Worm (Caenorhabditis elegans): ENCODE data around the gene alfa-1.

DNA sequence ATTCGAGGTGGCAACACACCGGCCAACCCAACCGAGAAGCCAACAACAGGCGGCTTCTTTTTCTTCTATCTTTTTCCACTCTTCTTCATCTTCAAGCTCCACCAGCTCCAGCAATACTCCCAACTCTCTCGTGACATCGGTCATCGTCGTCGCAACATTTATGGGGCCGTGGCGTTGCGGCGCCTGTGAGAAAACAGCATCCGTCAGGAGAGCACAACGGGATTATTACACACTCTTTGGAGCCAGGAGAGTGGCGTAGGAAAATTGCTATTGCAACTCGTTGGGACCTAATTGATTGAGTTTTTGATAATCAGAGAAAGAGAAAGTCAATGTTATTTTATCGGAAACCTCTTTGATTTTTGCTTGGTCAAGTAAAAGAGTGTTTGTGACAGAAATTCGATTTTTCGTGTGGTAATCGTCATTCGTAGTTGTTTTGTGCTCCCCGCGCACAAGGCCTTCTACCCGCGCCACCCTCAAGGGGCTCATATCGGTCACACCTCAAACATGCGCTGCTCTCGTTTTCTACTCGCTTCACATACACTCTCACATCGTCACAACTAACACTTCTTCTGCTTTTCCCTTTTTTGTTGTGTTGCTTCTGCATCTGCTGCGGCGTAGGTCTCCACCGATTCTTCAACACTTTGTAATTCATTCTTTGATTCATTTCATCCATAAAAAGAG, 22.0 kb downstream of the alfa-1 start:
- no peak for TF ChIP-seq klf-2 (GFP tag; conservative IDR thresholded peaks at IDR 0.05)
- TF ChIP-seq ref-1 (GFP tag; conservative IDR thresholded peaks at IDR 0.05), result no peak
- TF ChIP-seq T22C8.4 (GFP tag; IDR thresholded peaks at IDR 0.05), result no peak
- no peak for TF ChIP-seq cog-1 (tag; optimal IDR thresholded peaks at IDR 0.05)
- no peak for TF ChIP-seq ztf-29 (GFP tag; IDR thresholded peaks at IDR 0.05)
- no peak for TF ChIP-seq ztf-23 (GFP tag; IDR thresholded peaks at IDR 0.05)
- TF ChIP-seq flt-1 (GFP tag; IDR thresholded peaks at IDR 0.05), result no peak
- TF ChIP-seq med-1 (GFP tag; optimal IDR thresholded peaks at IDR 0.05; ENCODE audit: insufficient read depth), result no peak

Data from whole organism, midembryonic.